Worm (Caenorhabditis elegans) whole organism, midembryonic: ENCODE measurements around the gene htp-1.

ENCODE experiments used
- T22C8.4 ChIP-seq: fragments of 200-800 bp; sonication (Bioruptor generic); IDR thresholded peaks from 2 replicates; pipeline ENCODE4 v1.3.6; 2022; ENCODE audit warnings: missing genetic modification characterization, missing compliant biosample characterization
- cog-1 ChIP-seq: sonication (generic microtip); optimal IDR thresholded peaks from 2 replicates; lab custom pipeline; 2016; ENCODE audit warnings: missing genetic modification characterization, missing compliant biosample characterization
- flt-1 ChIP-seq: fragments of 200-800 bp; sonication (Bioruptor generic); IDR thresholded peaks from 2 replicates; pipeline ENCODE4 v1.3.6; 2022; ENCODE audit warnings: missing genetic modification characterization, missing compliant biosample characterization
- klf-2 ChIP-seq: fragments of 200-800 bp; sonication (Bioruptor generic); conservative IDR thresholded peaks from 2 replicates; pipeline ENCODE4 v1.3.6; 2022; ENCODE audit warnings: missing genetic modification reagents, missing genetic modification characterization, missing compliant biosample characterization
- med-1 ChIP-seq: sonication (generic microtip); optimal IDR thresholded peaks from 2 replicates; lab custom pipeline; 2017; ENCODE audit warnings: missing genetic modification characterization, mild to moderate bottlenecking, missing compliant biosample characterization, antibody characterized with exemption, missing genetic modification reagents; ENCODE audit not compliant: insufficient read depth
- ref-1 ChIP-seq: fragments of 200-800 bp; sonication (Bioruptor generic); conservative IDR thresholded peaks from 2 replicates; pipeline ENCODE4 v1.3.6; 2022; ENCODE audit warnings: missing genetic modification reagents, missing genetic modification characterization, missing compliant biosample characterization
- tab-1 ChIP-seq: fragments of 200-800 bp; sonication (Bioruptor generic); IDR thresholded peaks from 2 replicates; pipeline ENCODE4 v1.3.6; 2022; ENCODE audit warnings: missing genetic modification characterization, missing compliant biosample characterization
- ztf-23 ChIP-seq: fragments of 200-800 bp; sonication (Bioruptor generic); IDR thresholded peaks from 2 replicates; pipeline ENCODE4 v1.3.6; 2022; ENCODE audit warnings: missing genetic modification reagents, missing genetic modification characterization, missing compliant biosample characterization
- ztf-29 ChIP-seq: fragments of 200-800 bp; sonication (Bioruptor generic); IDR thresholded peaks from 2 replicates; pipeline ENCODE4 v1.3.6; 2022; ENCODE audit warnings: missing genetic modification reagents, missing genetic modification characterization, missing compliant biosample characterization

The htp-1 gene

DNA sequence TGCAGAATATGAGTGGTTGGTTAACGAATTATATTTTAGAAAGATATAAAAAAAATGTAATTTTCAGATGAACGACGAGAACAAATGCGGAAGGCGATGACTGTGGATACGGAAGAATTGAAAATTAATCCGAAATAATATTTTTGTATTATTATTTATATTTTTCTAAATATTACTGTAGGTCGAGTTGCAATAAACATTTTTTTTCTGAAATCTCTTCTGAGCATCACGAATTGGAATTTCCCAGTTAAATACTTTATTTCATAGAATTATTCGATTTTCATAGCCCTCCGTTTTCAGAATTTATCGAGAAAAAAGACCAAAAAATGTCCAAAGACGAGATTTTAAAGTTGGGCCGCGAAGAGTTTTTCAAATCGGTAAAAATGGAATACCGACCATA lies 6.2 kb upstream of the htp-1 start, which contains the start of gene ZK616.2:
ZK616.2 (plus strand) TSS at position 301 of the 400 bp plus-strand sequence.
- TF ChIP-seq ztf-23 (GFP tag; lab: Robert Waterston, UW) = no peak
- TF ChIP-seq tab-1 (GFP tag; lab: Robert Waterston, UW) = no peak
- TF ChIP-seq ztf-29 (GFP tag; lab: Robert Waterston, UW) = no peak

ce11 chrIV:5396769-5397168 lies 5.4 kb upstream of the htp-1 start, which contains the start of gene ZK616.3:
ZK616.3 (plus strand) TSS chrIV:5397069.
- TF ChIP-seq flt-1 (GFP tag; lab: Robert Waterston, UW) (no peak), med-1 (GFP tag; lab: Kevin White, UChicago) (no peak)

- TF ChIP-seq cog-1 (tag; lab: Kevin White, UChicago) = no peak
- no peak for TF ChIP-seq ref-1 (GFP tag; lab: Robert Waterston, UW)
- no peak for TF ChIP-seq ztf-23 (GFP tag; lab: Robert Waterston, UW)
- TF ChIP-seq T22C8.4 (GFP tag; lab: Robert Waterston, UW) = peak; percentile 85; the same call in 1 of the 2 replicates
- TF ChIP-seq klf-2 (GFP tag; lab: Robert Waterston, UW) = no peak
- peak; percentile 66; the same call in 1 of the 2 replicates for TF ChIP-seq flt-1 (GFP tag; lab: Robert Waterston, UW)
Observed at ce11 chrIV:5394687-5395086, 3.3 kb upstream of the htp-1 start, which contains the start of the genes perm-3 and swsn-6. perm-3 (minus strand) TSS chrIV:5394804. swsn-6 (plus strand) TSS chrIV:5395033.

DNA sequence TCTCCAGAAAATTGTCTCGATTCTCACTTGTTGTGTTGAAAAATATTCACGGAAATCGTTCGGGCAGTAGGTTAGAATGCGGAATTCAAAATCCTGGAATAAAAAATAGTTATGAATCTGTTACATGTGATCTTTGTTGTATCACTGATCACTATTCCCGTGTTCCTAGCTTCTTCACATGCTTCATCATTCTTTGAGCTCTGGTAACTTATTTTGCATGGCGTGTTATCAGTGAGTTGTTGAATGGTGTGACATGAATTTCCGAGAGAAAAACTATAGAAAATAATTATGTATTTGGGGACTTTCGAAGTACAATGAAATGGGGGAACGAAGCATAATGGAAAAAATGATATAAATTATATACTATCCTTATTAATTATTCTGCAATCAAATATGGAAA lies 2.2 kb upstream of the htp-1 start:
- TF ChIP-seq T22C8.4 (GFP tag; lab: Robert Waterston, UW) (no peak), ztf-23 (GFP tag; lab: Robert Waterston, UW) (no peak), tab-1 (GFP tag; lab: Robert Waterston, UW) (no peak), ztf-29 (GFP tag; lab: Robert Waterston, UW) (no peak), ref-1 (GFP tag; lab: Robert Waterston, UW) (no peak), flt-1 (GFP tag; lab: Robert Waterston, UW) (no peak), med-1 (GFP tag; lab: Kevin White, UChicago) (no peak), klf-2 (GFP tag; lab: Robert Waterston, UW) (no peak), cog-1 (tag; lab: Kevin White, UChicago) (no peak)

DNA sequence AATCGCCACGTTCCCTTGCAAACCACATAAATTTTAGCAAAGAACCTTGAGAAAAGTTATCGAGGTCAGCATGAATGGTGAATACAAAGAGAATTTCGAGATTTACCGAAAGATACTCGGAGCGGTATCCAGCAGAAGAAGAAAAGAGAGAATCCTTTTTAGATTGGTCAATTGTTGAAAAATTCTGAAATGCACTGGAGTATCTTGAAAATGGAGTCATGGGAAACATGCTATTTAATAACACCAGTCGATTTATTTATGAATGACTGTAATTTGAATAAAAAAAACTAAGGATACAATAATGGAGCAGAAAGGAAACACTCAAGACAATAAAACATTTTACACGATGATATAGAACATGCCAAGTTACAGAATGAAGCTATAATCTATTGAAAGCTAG lies 1.4 kb downstream of the htp-1 start:
- TF ChIP-seq cog-1 (tag; lab: Kevin White, UChicago) = no peak
- TF ChIP-seq klf-2 (GFP tag; lab: Robert Waterston, UW) = no peak
- TF ChIP-seq ref-1 (GFP tag; lab: Robert Waterston, UW) = no peak
- TF ChIP-seq flt-1 (GFP tag; lab: Robert Waterston, UW) = no peak
- no peak for TF ChIP-seq ztf-23 (GFP tag; lab: Robert Waterston, UW)

ce11 chrIV:5388477-5389065 lies 2.8 kb downstream of the htp-1 start, which contains the start of gene elo-6:
elo-6 (minus strand) TSS chrIV:5388559.
- no peak for TF ChIP-seq cog-1 (tag; lab: Kevin White, UChicago)
- no peak for TF ChIP-seq ref-1 (GFP tag; lab: Robert Waterston, UW)
- no peak for TF ChIP-seq tab-1 (GFP tag; lab: Robert Waterston, UW)
- TF ChIP-seq med-1 (GFP tag; lab: Kevin White, UChicago) = no peak
- no peak for TF ChIP-seq T22C8.4 (GFP tag; lab: Robert Waterston, UW)
- no peak for TF ChIP-seq ztf-23 (GFP tag; lab: Robert Waterston, UW)
- no peak for TF ChIP-seq ztf-29 (GFP tag; lab: Robert Waterston, UW)
- no peak for TF ChIP-seq flt-1 (GFP tag; lab: Robert Waterston, UW)
- no peak for TF ChIP-seq klf-2 (GFP tag; lab: Robert Waterston, UW)

- TF ChIP-seq klf-2 (GFP tag; lab: Robert Waterston, UW) (no peak), ref-1 (GFP tag; lab: Robert Waterston, UW) (no peak), med-1 (GFP tag; lab: Kevin White, UChicago) (no peak), ztf-23 (GFP tag; lab: Robert Waterston, UW) (no peak), ztf-29 (GFP tag; lab: Robert Waterston, UW) (no peak), tab-1 (GFP tag; lab: Robert Waterston, UW) (no peak), flt-1 (GFP tag; lab: Robert Waterston, UW) (no peak), T22C8.4 (GFP tag; lab: Robert Waterston, UW) (no peak)
Observed at ce11 chrIV:5385020-5385419, 6.3 kb downstream of the htp-1 start, which contains the start of gene F41H10.12. F41H10.12 (plus strand) TSS chrIV:5385320.

DNA sequence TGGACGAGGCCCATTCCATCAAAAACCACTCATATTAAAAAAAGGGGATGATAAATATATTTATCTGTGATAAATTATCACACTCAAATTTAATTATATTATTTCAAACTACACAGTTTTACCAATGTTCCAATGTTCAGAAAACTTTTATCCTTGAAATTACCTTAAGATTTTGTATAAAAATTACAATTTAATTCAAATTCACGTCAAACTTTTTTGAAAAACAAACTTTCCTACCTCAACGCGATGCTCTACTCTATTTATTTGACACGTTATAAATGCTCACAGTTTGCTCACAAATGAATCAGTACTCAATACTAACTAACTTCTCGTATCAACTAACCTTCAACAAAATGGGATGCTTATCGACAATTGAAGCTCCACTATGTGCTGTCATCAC lies 8.7 kb downstream of the htp-1 start, which contains the start of gene F41H10.1:
F41H10.1 (plus strand) TSS at position 301 of the 400 bp plus-strand sequence.
- TF ChIP-seq ztf-23 (GFP tag; lab: Robert Waterston, UW) = no peak
- TF ChIP-seq ref-1 (GFP tag; lab: Robert Waterston, UW) = no peak
- TF ChIP-seq T22C8.4 (GFP tag; lab: Robert Waterston, UW) = no peak
- no peak for TF ChIP-seq flt-1 (GFP tag; lab: Robert Waterston, UW)
- no peak for TF ChIP-seq cog-1 (tag; lab: Kevin White, UChicago)
- no peak for TF ChIP-seq klf-2 (GFP tag; lab: Robert Waterston, UW)
- no peak for TF ChIP-seq med-1 (GFP tag; lab: Kevin White, UChicago)
- no peak for TF ChIP-seq tab-1 (GFP tag; lab: Robert Waterston, UW)
- TF ChIP-seq ztf-29 (GFP tag; lab: Robert Waterston, UW) = no peak

DNA sequence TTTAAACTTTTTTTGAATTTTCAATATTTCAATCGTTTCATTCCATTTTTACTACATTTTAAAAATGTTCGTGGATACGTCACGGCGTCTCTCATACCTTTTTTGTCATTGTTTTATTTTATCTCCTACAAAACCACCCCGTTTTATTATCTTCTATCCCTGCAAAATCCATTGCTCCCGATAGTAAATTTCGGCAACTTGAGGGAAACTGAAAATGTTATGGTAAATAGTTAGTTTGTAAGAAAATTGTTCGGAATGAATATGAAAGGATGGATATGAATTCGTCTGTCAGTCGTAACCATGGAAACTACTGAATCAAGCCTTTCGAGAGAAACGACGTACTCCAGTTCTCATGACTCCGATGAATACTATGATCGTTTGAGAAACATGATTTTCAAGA lies 10.0 kb downstream of the htp-1 start, which contains the start of gene F41H10.2:
F41H10.2 (plus strand) TSS at position 301 of the 400 bp plus-strand sequence.
- no peak for TF ChIP-seq flt-1 (GFP tag; lab: Robert Waterston, UW)
